Fruit fly (Drosophila melanogaster) whole organism, embryonic: ENCODE data around the gene PGAP1.

Experiments used
- Abd-B ChIP-seq: fragments of 200-800 bp; sonication (Bioruptor generic); optimal IDR thresholded peaks from 2 replicates; lab custom pipeline; 2018; ENCODE audit warnings: missing biosample characterization, mild to moderate bottlenecking, missing genetic modification characterization, moderate library complexity
- Bteb2 ChIP-seq: fragments of 200-800 bp; sonication (Bioruptor generic); optimal IDR thresholded peaks from 2 replicates; lab custom pipeline; 2016; ENCODE audit warnings: missing biosample characterization, missing genetic modification characterization
- CG11093 ChIP-seq: fragments of 200-800 bp; sonication (Bioruptor generic); IDR thresholded peaks from 3 replicates; pipeline ENCODE4 v1.3.6; 2022; ENCODE audit warnings: missing biosample characterization, missing genetic modification characterization
- CG11247 ChIP-seq: fragments of 200-800 bp; sonication (Bioruptor generic); IDR thresholded peaks from 2 replicates; pipeline ENCODE4 v1.3.6; 2022; ENCODE audit warnings: missing biosample characterization, missing genetic modification characterization
- CG11695 ChIP-seq: fragments of 200-800 bp; sonication (Bioruptor generic); IDR thresholded peaks from 3 replicates; pipeline ENCODE4 v1.3.6; 2022; ENCODE audit warnings: missing biosample characterization, missing genetic modification characterization
- CG12659 ChIP-seq: fragments of 200-800 bp; sonication (Bioruptor generic); optimal IDR thresholded peaks from 3 replicates; lab custom pipeline; 2017; ENCODE audit warnings: mild to moderate bottlenecking, missing biosample characterization, missing genetic modification reagents, missing genetic modification characterization
- CG15269 ChIP-seq: fragments of 200-800 bp; sonication (Bioruptor generic); optimal IDR thresholded peaks from 2 replicates; lab custom pipeline; 2018; ENCODE audit warnings: missing biosample characterization, mild to moderate bottlenecking, missing genetic modification characterization, moderate library complexity
- CG1603 ChIP-seq: fragments of 200-800 bp; sonication (Bioruptor generic); optimal IDR thresholded peaks from 2 replicates; lab custom pipeline; 2019; ENCODE audit warnings: missing biosample characterization, mild to moderate bottlenecking, missing genetic modification characterization, moderate library complexity
- CG16779 ChIP-seq: fragments of 200-800 bp; sonication (Bioruptor generic); IDR thresholded peaks from 2 replicates; pipeline ENCODE4 v1.3.6; 2022; ENCODE audit warnings: missing biosample characterization, missing genetic modification characterization
- CG17359 ChIP-seq: fragments of 200-800 bp; sonication (Bioruptor generic); optimal IDR thresholded peaks from 3 replicates; lab custom pipeline; 2018; ENCODE audit warnings: missing biosample characterization, mild to moderate bottlenecking, missing genetic modification characterization, moderate library complexity
- CG2120 ChIP-seq: fragments of 200-800 bp; sonication (Bioruptor generic); optimal IDR thresholded peaks from 3 replicates; lab custom pipeline; 2016; ENCODE audit warnings: missing biosample characterization, missing genetic modification characterization
- CG2889 ChIP-seq: fragments of 200-800 bp; sonication (Bioruptor generic); IDR thresholded peaks from 3 replicates; pipeline ENCODE4 v1.3.6; 2022; ENCODE audit warnings: missing biosample characterization, missing genetic modification characterization
- CG31224 ChIP-seq: fragments of 200-800 bp; sonication (Bioruptor generic); IDR thresholded peaks from 2 replicates; pipeline ENCODE4 v1.3.6; 2022; ENCODE audit warnings: missing biosample characterization, missing genetic modification characterization
- CG34224 ChIP-seq: fragments of 200-800 bp; sonication (Bioruptor generic); IDR thresholded peaks from 3 replicates; pipeline ENCODE4 v1.3.6; 2022; ENCODE audit warnings: missing biosample characterization, missing genetic modification characterization; ENCODE audit not compliant: partially characterized antibody
- CG8089 ChIP-seq: fragments of 200-800 bp; sonication (Bioruptor generic); optimal IDR thresholded peaks from 3 replicates; lab custom pipeline; 2016; ENCODE audit warnings: missing biosample characterization, missing genetic modification characterization
- CG8944 ChIP-seq: fragments of 200-800 bp; sonication (Bioruptor generic); optimal IDR thresholded peaks from 3 replicates; lab custom pipeline; 2016; ENCODE audit warnings: missing biosample characterization, missing genetic modification characterization
- CG9215 ChIP-seq: fragments of 200-800 bp; sonication (Bioruptor generic); IDR thresholded peaks from 2 replicates; pipeline ENCODE4 v1.3.6; 2022; ENCODE audit warnings: missing biosample characterization, missing genetic modification characterization
- CG9727 ChIP-seq: fragments of 200-800 bp; sonication (Bioruptor generic); optimal IDR thresholded peaks from 3 replicates; lab custom pipeline; 2017; ENCODE audit warnings: missing biosample characterization, mild to moderate bottlenecking, missing genetic modification characterization
- CG9876 ChIP-seq: fragments of 200-800 bp; sonication (Bioruptor generic); optimal IDR thresholded peaks from 2 replicates; lab custom pipeline; 2016; ENCODE audit warnings: missing biosample characterization, missing genetic modification characterization
- CrebB ChIP-seq: fragments of 200-800 bp; sonication (Bioruptor generic); optimal IDR thresholded peaks from 3 replicates; lab custom pipeline; 2018; ENCODE audit warnings: missing biosample characterization, mild to moderate bottlenecking, missing genetic modification characterization
- Dfd ChIP-seq, 2 experiments: fragments of >200 bp; optimal IDR thresholded peaks; 2 replicates each; lab custom pipeline; 2017; ENCODE audit warnings: missing biosample characterization in 2 of 2, missing genetic modification characterization in 2 of 2
- Drgx ChIP-seq: fragments of 200-800 bp; sonication (Bioruptor generic); IDR thresholded peaks from 2 replicates; pipeline ENCODE4 v1.3.6; 2022; ENCODE audit warnings: missing biosample characterization, missing genetic modification characterization
- Fer1 ChIP-seq: fragments of 200-800 bp; sonication (Bioruptor generic); optimal IDR thresholded peaks from 2 replicates; lab custom pipeline; 2017; ENCODE audit warnings: missing biosample characterization, mild to moderate bottlenecking, missing genetic modification characterization
- Gsc ChIP-seq: fragments of 200-800 bp; sonication (Bioruptor generic); IDR thresholded peaks from 2 replicates; pipeline ENCODE4 v1.3.6; 2022; ENCODE audit warnings: missing biosample characterization, missing genetic modification characterization
- HLH4C ChIP-seq: fragments of 200-800 bp; sonication (Bioruptor generic); IDR thresholded peaks from 3 replicates; pipeline ENCODE4 v1.3.6; 2022; ENCODE audit warnings: missing biosample characterization, missing genetic modification characterization; ENCODE audit not compliant: partially characterized antibody
- HLHmδ ChIP-seq: fragments of 200-800 bp; sonication (Bioruptor generic); optimal IDR thresholded peaks from 2 replicates; lab custom pipeline; 2018; ENCODE audit warnings: missing biosample characterization, mild to moderate bottlenecking, missing genetic modification characterization, moderate library complexity
- Hey ChIP-seq: fragments of 200-800 bp; sonication (Bioruptor generic); optimal IDR thresholded peaks from 3 replicates; lab custom pipeline; 2018; ENCODE audit warnings: missing biosample characterization, mild to moderate bottlenecking, missing genetic modification characterization
- Med ChIP-seq: fragments of 200-800 bp; sonication (Bioruptor generic); peaks from one replicate; lab custom pipeline; 2016; ENCODE audit warnings: missing biosample characterization, missing genetic modification characterization, mild to moderate bottlenecking, inconsistent platforms, moderate library complexity
- Nf-YC ChIP-seq: fragments of 200-800 bp; optimal IDR thresholded peaks from 3 replicates; lab custom pipeline; 2019; ENCODE audit warnings: missing biosample characterization, mild to moderate bottlenecking, missing genetic modification characterization, moderate library complexity
- PHDP ChIP-seq: fragments of 200-800 bp; sonication (Bioruptor generic); optimal IDR thresholded peaks from 3 replicates; lab custom pipeline; 2018; ENCODE audit warnings: missing biosample characterization, mild to moderate bottlenecking, missing genetic modification characterization, moderate library complexity
- YL-1 ChIP-seq: fragments of 200-800 bp; sonication (Bioruptor generic); optimal IDR thresholded peaks from 3 replicates; lab custom pipeline; 2017; ENCODE audit warnings: missing biosample characterization, mild to moderate bottlenecking, missing genetic modification characterization
- cas ChIP-seq: fragments of 200-800 bp; sonication (Bioruptor generic); IDR thresholded peaks from 2 replicates; pipeline ENCODE4 v1.3.6; 2022; ENCODE audit warnings: missing biosample characterization, missing genetic modification characterization
- corto ChIP-seq: fragments of 200-800 bp; sonication (Bioruptor generic); optimal IDR thresholded peaks from 2 replicates; lab custom pipeline; 2016; ENCODE audit warnings: missing biosample characterization, mild to moderate bottlenecking, missing genetic modification characterization, moderate library complexity
- cwo ChIP-seq: fragments of 200-800 bp; sonication (Bioruptor generic); optimal IDR thresholded peaks from 3 replicates; lab custom pipeline; 2017; ENCODE audit warnings: missing biosample characterization, missing genetic modification characterization, mild to moderate bottlenecking, moderate library complexity, missing genetic modification reagents
- dimm ChIP-seq: fragments of 200-800 bp; sonication (Bioruptor generic); IDR thresholded peaks from 2 replicates; pipeline ENCODE4 v1.3.6; 2022; ENCODE audit warnings: missing biosample characterization, missing genetic modification characterization
- dpn ChIP-seq, 2 experiments: fragments of 200-800 bp; sonication (Bioruptor generic); optimal IDR thresholded peaks; 3 replicates each; lab custom pipeline; 2016; ENCODE audit warnings: missing biosample characterization in 2 of 2, missing genetic modification characterization in 2 of 2
- eyg ChIP-seq: fragments of 200-800 bp; sonication (Bioruptor generic); optimal IDR thresholded peaks from 3 replicates; lab custom pipeline; 2016; ENCODE audit warnings: missing biosample characterization, missing genetic modification characterization
- fru ChIP-seq: fragments of >200 bp; optimal IDR thresholded peaks from 2 replicates; lab custom pipeline; 2017
- gro ChIP-seq: fragments of 200-800 bp; sonication (Bioruptor generic); optimal IDR thresholded peaks from 2 replicates; lab custom pipeline; 2016; ENCODE audit warnings: missing biosample characterization, missing genetic modification characterization
- hth ChIP-seq: fragments of >200 bp; optimal IDR thresholded peaks from 2 replicates; lab custom pipeline; 2017; ENCODE audit warnings: inconsistent platforms
- jigr1 ChIP-seq: fragments of 200-800 bp; sonication (Bioruptor generic); IDR thresholded peaks from 3 replicates; pipeline ENCODE4 v1.3.6; 2022; ENCODE audit warnings: missing biosample characterization, missing genetic modification characterization
- klu ChIP-seq: fragments of 200-800 bp; sonication (Bioruptor generic); IDR thresholded peaks from 2 replicates; pipeline ENCODE4 v1.3.6; 2022; ENCODE audit warnings: missing biosample characterization, missing genetic modification characterization
- lola ChIP-seq, 3 experiments: fragments of >200 bp in 2 of 3; fragments of 200-800 bp in 1 of 3; sonication (Bioruptor generic) in 1 of 3; optimal IDR thresholded peaks; 2 replicates each; lab custom pipeline; 2017 to 2019; ENCODE audit warnings: missing biosample characterization in 3 of 3, missing genetic modification characterization in 3 of 3, mild to moderate bottlenecking in 1 of 3, moderate library complexity in 1 of 3
- rib ChIP-seq: fragments of 200-800 bp; sonication (Bioruptor generic); IDR thresholded peaks from 2 replicates; pipeline ENCODE4 v1.3.6; 2022; ENCODE audit warnings: missing biosample characterization, missing genetic modification characterization
- row ChIP-seq: fragments of 200-800 bp; sonication (Bioruptor generic); IDR thresholded peaks from 3 replicates; pipeline ENCODE4 v1.3.6; 2022; ENCODE audit warnings: missing biosample characterization, missing genetic modification characterization
- sens-2 ChIP-seq: fragments of 200-800 bp; sonication (Bioruptor generic); IDR thresholded peaks from 2 replicates; pipeline ENCODE4 v1.3.6; 2022; ENCODE audit warnings: missing biosample characterization, missing genetic modification characterization
- shn ChIP-seq: fragments of 200-800 bp; sonication (Bioruptor generic); optimal IDR thresholded peaks from 3 replicates; lab custom pipeline; 2016; ENCODE audit warnings: missing biosample characterization, missing genetic modification characterization
- tll ChIP-seq, 2 experiments: fragments of 200-800 bp in 1 of 2; fragments of >200 bp in 1 of 2; sonication (Bioruptor generic) in 1 of 2; optimal IDR thresholded peaks; 2 replicates each; lab custom pipeline; 2017 to 2019; ENCODE audit warnings: missing biosample characterization in 2 of 2, missing genetic modification characterization in 2 of 2, mild to moderate bottlenecking in 1 of 2, moderate library complexity in 1 of 2
- trh ChIP-seq: fragments of 200-800 bp; sonication (Bioruptor generic); optimal IDR thresholded peaks from 2 replicates; lab custom pipeline; 2016; ENCODE audit warnings: missing biosample characterization, missing genetic modification characterization
- wor ChIP-seq: fragments of 200-800 bp; sonication (Bioruptor generic); IDR thresholded peaks from 2 replicates; pipeline ENCODE4 v1.3.6; 2022; ENCODE audit warnings: missing biosample characterization, missing genetic modification characterization
- yki ChIP-seq: fragments of >200 bp; optimal IDR thresholded peaks from 3 replicates; lab custom pipeline; 2018
- zfh2 ChIP-seq: fragments of 200-800 bp; sonication (Bioruptor generic); optimal IDR thresholded peaks from 2 replicates; lab custom pipeline; 2016; ENCODE audit warnings: missing biosample characterization, missing genetic modification characterization

PGAP1 gene

DNA sequence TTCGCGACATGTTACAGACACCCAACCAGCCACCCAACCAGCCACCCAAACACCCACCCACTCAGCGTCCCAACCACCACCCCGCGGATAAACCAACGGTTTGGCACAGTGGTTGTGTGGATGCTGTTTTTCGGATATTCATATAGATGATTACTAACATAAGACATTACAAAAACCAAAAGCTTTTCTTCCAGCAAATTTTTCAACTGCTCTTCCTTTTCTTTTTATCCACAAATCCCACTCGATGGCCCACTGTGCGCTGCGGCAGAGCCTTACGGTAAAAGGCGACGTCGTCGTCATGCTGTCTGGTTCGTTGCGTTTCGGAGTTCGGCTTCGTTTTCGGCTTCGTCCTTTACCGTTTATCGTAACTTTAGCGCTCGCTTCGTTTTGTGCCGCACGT, 50.7 kb downstream of the PGAP1 start (continued):
- TF ChIP-seq CG9215 (GFP tag; lab: Robert Waterston, UW) (peak; percentile 50; the same call in 1 of the 2 replicates), CG16779 (no peak), cas (GFP tag; lab: Robert Waterston, UW) (no peak), CG11093 (GFP tag; lab: Robert Waterston, UW) (no peak; the same call in 2 of the 3 replicates), CG12659 (GFP tag; lab: Kevin White, UChicago) (peak; percentile 35), row (GFP tag; lab: Robert Waterston, UW) (peak; percentile 82), CG8089 (GFP tag; lab: Kevin White, UChicago) (peak; percentile 15), CG31224 (GFP tag; lab: Robert Waterston, UW) (peak; percentile 26; the same call in 1 of the 2 replicates), wor (GFP tag; lab: Robert Waterston, UW) (no peak), shn (GFP tag; lab: Kevin White, UChicago) (peak; percentile 13), dpn (GFP tag; optimal IDR thresholded peaks at IDR 0.05; lab: Kevin White, UChicago) (peak; percentile 25 to 27), trh (GFP tag; lab: Kevin White, UChicago) (no peak), jigr1 (GFP tag; lab: Robert Waterston, UW) (no peak), CG2889 (GFP tag; lab: Robert Waterston, UW) (peak; percentile 48; the same call in 1 of the 3 replicates), tll (GFP tag; optimal IDR thresholded peaks at IDR 0.05; lab: Kevin White, UChicago) (no peak), CrebB (peak; percentile 14), Abd-B (GFP tag; lab: Kevin White, UChicago) (no peak), CG9727 (GFP tag; lab: Kevin White, UChicago) (peak; percentile 42), yki (no peak), CG2120 (GFP tag; lab: Kevin White, UChicago) (peak; percentile 68), CG1603 (tag; lab: Kevin White, UChicago) (peak; percentile 60), klu (GFP tag; lab: Robert Waterston, UW) (0 out of 2 replicates have a peak, but pooled peaks have one; percentile 27), cwo (GFP tag; lab: Kevin White, UChicago) (peak; percentile 34), corto (GFP tag; lab: Kevin White, UChicago) (no peak), Drgx (peak; percentile 39), CG17359 (tag; lab: Kevin White, UChicago) (peak; percentile 69), zfh2 (GFP tag; lab: Kevin White, UChicago) (peak; percentile 42), Med (GFP tag; lab: Kevin White, UChicago) (peak; percentile 94), HLHmδ (GFP tag; lab: Kevin White, UChicago) (no peak), eyg (peak; percentile 29), hth (lab: Kevin White, UChicago) (no peak), Bteb2 (peak; percentile 38), rib (GFP tag; lab: Robert Waterston, UW) (peak; percentile 61; the same call in 1 of the 2 replicates), lola (GFP tag; optimal IDR thresholded peaks at IDR 0.05; lab: Kevin White, UChicago) (peak in 1 of 3 experiments; percentile 18), Fer1 (GFP tag; lab: Kevin White, UChicago) (peak; percentile 83), CG8944 (GFP tag; lab: Kevin White, UChicago) (peak; percentile 14), PHDP (tag; lab: Kevin White, UChicago) (peak; percentile 56), CG11247 (GFP tag; lab: Robert Waterston, UW) (peak; percentile 61), Nf-YC (peak; percentile 21), Dfd (GFP tag; optimal IDR thresholded peaks at IDR 0.05; lab: Kevin White, UChicago) (no peak), Gsc (GFP tag; lab: Robert Waterston, UW) (peak; percentile 22; the same call in 1 of the 2 replicates), CG34224 (GFP tag; lab: Robert Waterston, UW) (no peak), HLH4C (GFP tag; lab: Robert Waterston, UW) (no peak), CG9876 (GFP tag; lab: Kevin White, UChicago) (no peak), YL-1 (GFP tag; lab: Kevin White, UChicago) (no peak), sens-2 (GFP tag; lab: Robert Waterston, UW) (no peak), CG11695 (GFP tag; lab: Robert Waterston, UW) (peak; percentile 51; the same call in 1 of the 3 replicates), CG15269 (tag; lab: Kevin White, UChicago) (peak; percentile 58), dimm (0 out of 2 replicates have a peak, but pooled peaks have one; percentile 3), gro (GFP tag; lab: Kevin White, UChicago) (peak; percentile 44), fru (lab: Kevin White, UChicago) (no peak), Hey (no peak)
